Worm (Caenorhabditis elegans): Measurements from ENCODE around the gene C10A4.1.

- TF ChIP-seq ama-1 (optimal IDR thresholded peaks at IDR 0.05) (no peak), elt-2 (tag; optimal IDR thresholded peaks at IDR 0.05) (no peak), ztf-4 (tag; optimal IDR thresholded peaks at IDR 0.05) (no peak), unc-62 (GFP tag; optimal IDR thresholded peaks at IDR 0.05) (no peak)
Measured at ce11 chrX:7407749-7408148, 8.4 kb upstream of the C10A4.1 start.

Measured in whole organism, L3 larva.